Fruit fly (Drosophila melanogaster): ENCODE data around the gene CG46025.

CG46025 gene

DNA sequence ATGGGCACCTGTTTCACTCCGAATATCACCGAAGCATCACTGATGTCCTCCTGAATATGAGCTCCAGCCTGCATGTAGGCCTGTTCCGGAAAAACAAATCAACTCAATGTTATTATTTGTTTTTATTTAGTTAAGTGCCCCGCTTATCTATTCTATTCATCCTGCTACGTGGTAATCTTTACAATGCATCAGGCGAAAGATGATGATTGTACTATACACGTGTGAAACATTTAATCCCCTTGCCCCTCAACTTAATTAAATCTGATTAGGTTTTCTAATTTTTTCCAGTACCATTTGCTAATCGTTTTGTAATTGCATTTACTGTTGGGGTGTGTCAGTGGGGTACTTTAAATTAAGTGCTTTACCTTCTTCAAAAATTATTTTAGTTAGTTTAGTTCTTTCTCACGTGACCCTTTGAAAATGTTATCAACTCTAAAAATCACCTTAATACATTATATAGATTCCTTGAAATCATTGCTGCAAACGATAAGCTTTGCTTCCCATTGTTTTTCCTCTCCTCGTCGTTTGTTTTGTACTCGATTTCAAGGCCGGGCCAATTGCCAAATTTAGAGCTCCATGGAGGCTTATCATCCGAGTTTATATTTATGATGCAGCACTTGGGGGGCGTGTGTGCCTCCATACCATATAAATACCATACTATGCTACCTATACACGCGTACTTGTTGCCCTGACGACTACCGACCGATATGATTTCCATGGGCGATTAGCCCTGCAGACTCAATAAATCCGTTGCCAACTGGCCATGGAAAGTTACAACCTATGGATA, 40.9 kb downstream of the CG46025 start:
- TF ChIP-seq HLH106 (tag; optimal IDR thresholded peaks at IDR 0.05) (no peak), rgr (GFP tag; optimal IDR thresholded peaks at IDR 0.05) (no peak), dl (GFP tag; optimal IDR thresholded peaks at IDR 0.05; ENCODE audit: insufficient read depth in 1 of 2, partially characterized antibody in 2 of 2) (no peak), Hr78 (GFP tag; optimal IDR thresholded peaks at IDR 0.05) (no peak), jim (GFP tag; optimal IDR thresholded peaks at IDR 0.05) (no peak), brk (GFP tag; optimal IDR thresholded peaks at IDR 0.05) (no peak), N (GFP tag; optimal IDR thresholded peaks at IDR 0.05) (no peak), GATAd (GFP tag; optimal IDR thresholded peaks at IDR 0.05) (no peak), Vsx2 (GFP tag; optimal IDR thresholded peaks at IDR 0.05; ENCODE audit: partially characterized antibody) (no peak), Mio (GFP tag; optimal IDR thresholded peaks at IDR 0.05) (no peak), Abd-B (GFP tag; optimal IDR thresholded peaks at IDR 0.05) (no peak), Hr83 (GFP tag; optimal IDR thresholded peaks at IDR 0.05; ENCODE audit: poor library complexity, severe bottlenecking) (no peak), woc (GFP tag; optimal IDR thresholded peaks at IDR 0.05) (no peak), pan (optimal IDR thresholded peaks at IDR 0.05) (no peak), OdsH (GFP tag; optimal IDR thresholded peaks at IDR 0.05) (no peak), ey (GFP tag; optimal IDR thresholded peaks at IDR 0.05) (no peak), sv (GFP tag; optimal IDR thresholded peaks at IDR 0.05) (no peak), Sp1 (GFP tag; optimal IDR thresholded peaks at IDR 0.05) (no peak)

DNA sequence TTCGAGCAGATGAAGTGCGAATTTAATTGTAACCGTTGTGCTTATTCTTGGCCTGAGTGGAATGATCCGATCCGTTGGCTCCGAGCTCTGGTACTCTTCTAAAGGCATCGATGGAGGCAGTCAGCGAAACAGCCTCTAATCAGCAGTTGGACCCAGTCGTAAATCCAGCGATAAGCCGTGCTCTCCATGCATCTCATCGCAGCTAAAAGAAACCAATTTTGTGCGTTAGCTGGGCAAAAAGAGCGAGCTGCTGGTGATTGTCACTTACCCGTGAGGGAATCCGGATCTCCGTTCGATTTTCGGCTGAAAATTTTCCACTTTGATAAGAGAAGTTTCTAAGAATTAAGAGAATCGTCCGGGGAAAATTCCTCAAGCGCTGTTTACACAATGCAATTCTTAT, 41.9 kb downstream of the CG46025 start, which contains the start of gene LKRSDH:
Gene LKRSDH, minus strand, starts transcription at position 101 of the 400 bp plus-strand sequence.
- TF ChIP-seq tai (GFP tag; optimal IDR thresholded peaks at IDR 0.05) (no peak), dl (GFP tag; optimal IDR thresholded peaks at IDR 0.05; ENCODE audit: insufficient read depth in 1 of 2, partially characterized antibody in 2 of 2) (peak in 1 of 2 experiments; percentile 36)

DNA sequence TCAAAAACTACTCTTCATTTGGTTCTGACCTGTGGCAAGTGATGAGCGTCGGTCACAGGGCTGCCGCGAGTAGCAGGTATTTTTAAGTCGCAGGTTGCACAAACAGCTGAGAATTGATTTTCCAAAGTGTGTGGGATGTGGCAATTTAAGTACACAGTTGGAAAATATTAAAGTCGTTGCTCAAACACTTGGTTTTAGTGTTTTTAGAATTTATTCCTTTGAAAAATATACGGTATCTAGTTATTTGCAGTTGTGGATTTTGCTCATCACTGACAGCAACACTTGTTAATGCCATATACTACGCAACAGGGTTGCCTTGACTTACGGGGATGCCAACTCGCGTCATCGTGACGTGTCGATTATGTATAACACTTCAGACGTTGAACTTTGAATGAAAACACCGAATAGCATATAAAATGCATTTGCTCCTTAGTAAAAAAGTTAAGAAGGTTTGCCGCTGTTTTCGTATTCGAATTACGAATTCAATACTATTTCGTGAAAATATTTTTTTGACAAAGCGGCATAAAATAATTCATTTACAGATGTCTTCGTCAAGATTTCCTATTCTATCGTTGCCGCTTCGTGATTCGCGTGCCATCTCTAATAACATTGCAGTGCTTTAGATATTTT, 45.9 kb downstream of the CG46025 start, which contains the start of the genes Herp and r2d2:
Gene Herp, minus strand, starts transcription at position 255 of the 630 bp plus-strand sequence.
Gene r2d2, plus strand, starts transcription at position 344 of the 630 bp plus-strand sequence.
- TF ChIP-seq GATAd (GFP tag; optimal IDR thresholded peaks at IDR 0.05) (peak; percentile 17), Rel (GFP tag; optimal IDR thresholded peaks at IDR 0.05) (no peak), Rel (tag; optimal IDR thresholded peaks at IDR 0.05) (peak; percentile 70), HLH106 (tag; optimal IDR thresholded peaks at IDR 0.05) (peak; percentile 94), dmrt93B (GFP tag; optimal IDR thresholded peaks at IDR 0.05) (peak; percentile 81), dl (GFP tag; optimal IDR thresholded peaks at IDR 0.05; ENCODE audit: insufficient read depth in 1 of 2, partially characterized antibody in 2 of 2) (no peak), br (GFP tag; optimal IDR thresholded peaks at IDR 0.05) (peak; percentile 88), fru (GFP tag; optimal IDR thresholded peaks at IDR 0.05) (peak; percentile 90), ey (GFP tag; optimal IDR thresholded peaks at IDR 0.05) (peak; percentile 89), Hnf4 (GFP tag; optimal IDR thresholded peaks at IDR 0.05) (peak; percentile 79), CG32264 (GFP tag; optimal IDR thresholded peaks at IDR 0.05) (peak; percentile 72), Hr78 (GFP tag; optimal IDR thresholded peaks at IDR 0.05) (no peak), tai (GFP tag; optimal IDR thresholded peaks at IDR 0.05) (no peak), woc (GFP tag; optimal IDR thresholded peaks at IDR 0.05) (peak; percentile 98), Jra (GFP tag; optimal IDR thresholded peaks at IDR 0.05) (peak; percentile 61), brk (GFP tag; optimal IDR thresholded peaks at IDR 0.05) (peak; percentile 71), usp (GFP tag; optimal IDR thresholded peaks at IDR 0.05) (no peak), Sp1 (GFP tag; optimal IDR thresholded peaks at IDR 0.05) (peak; percentile 92), jim (GFP tag; optimal IDR thresholded peaks at IDR 0.05) (no peak), psq (GFP tag; optimal IDR thresholded peaks at IDR 0.05) (peak; percentile 75), sage (GFP tag; optimal IDR thresholded peaks at IDR 0.05) (no peak), CG9705 (GFP tag; optimal IDR thresholded peaks at IDR 0.05) (peak; percentile 91), dsf (GFP tag; optimal IDR thresholded peaks at IDR 0.05; ENCODE audit: borderline replicate concordance) (peak; percentile 52), rgr (GFP tag; optimal IDR thresholded peaks at IDR 0.05) (peak; percentile 86), Mio (GFP tag; optimal IDR thresholded peaks at IDR 0.05) (no peak), foxo (GFP tag; optimal IDR thresholded peaks at IDR 0.05) (peak in 1 of 2 experiments; percentile 92), h (GFP tag; optimal IDR thresholded peaks at IDR 0.05) (peak; percentile 88), lola (GFP tag; optimal IDR thresholded peaks at IDR 0.05) (no peak), Abd-B (GFP tag; optimal IDR thresholded peaks at IDR 0.05) (no peak), sv (GFP tag; optimal IDR thresholded peaks at IDR 0.05) (peak; percentile 90), Myc (optimal IDR thresholded peaks at IDR 0.05) (peak; percentile 95), OdsH (GFP tag; optimal IDR thresholded peaks at IDR 0.05) (peak; percentile 80)

Data from whole organism, wandering third instar larva.